Worm (Caenorhabditis elegans): ENCODE results near the gene Y57G11C.3.
"Not testable (repeated sequence)": the region's sequence is repeated elsewhere in the genome, so short reads cannot be mapped to it uniquely, and the experiment has no call there.

DNA sequence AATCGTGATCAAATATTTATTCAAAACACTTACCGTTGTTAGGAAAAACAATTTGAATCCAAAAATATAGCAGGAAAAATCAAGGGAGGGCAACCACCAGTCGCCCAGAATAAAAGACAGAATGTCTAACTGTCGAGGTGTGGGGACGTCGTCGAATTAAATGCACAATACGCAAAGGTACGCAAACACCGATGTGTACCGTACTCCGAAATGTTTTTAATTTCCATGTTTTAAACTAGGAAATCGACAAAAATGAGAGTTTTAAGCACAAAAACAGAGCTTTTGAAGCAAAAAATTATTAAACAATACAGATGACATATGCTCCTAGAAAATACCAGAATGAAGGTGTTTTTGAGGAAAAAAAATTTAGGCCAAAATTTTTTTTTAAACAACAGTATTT is 6.5 kb downstream of the Y57G11C.3 start, which contains the start of gene Y57G11C.51:
- TF ChIP-seq fkh-3 (tag; optimal IDR thresholded peaks at IDR 0.05); nfya-1 (tag; optimal IDR thresholded peaks at IDR 0.05; ENCODE audit: borderline replicate concordance, insufficient read depth); cebp-1 (GFP tag; IDR thresholded peaks at IDR 0.05); cebp-1 (tag; optimal IDR thresholded peaks at IDR 0.05); unc-62 (GFP tag; optimal IDR thresholded peaks at IDR 0.05); snpc-3.4 (tag; optimal IDR thresholded peaks at IDR 0.05); F49E8.2 (tag; optimal IDR thresholded peaks at IDR 0.05; ENCODE audit: insufficient read depth); Y53F4B.3 (GFP tag; IDR thresholded peaks at IDR 0.05); rec-8 (tag; optimal IDR thresholded peaks at IDR 0.05); attf-6 (GFP tag; IDR thresholded peaks at IDR 0.05); lsy-27 (tag; optimal IDR thresholded peaks at IDR 0.05; ENCODE audit: borderline replicate concordance, insufficient read depth): not testable (repeated sequence)
